Worm (Caenorhabditis elegans): ENCODE measurements around the gene T28C6.3.

- TF ChIP-seq mdl-1 (tag; optimal IDR thresholded peaks at IDR 0.05): peak; percentile 75
- no peak for TF ChIP-seq nhr-76 (tag; optimal IDR thresholded peaks at IDR 0.05)
- peak; percentile 53 for TF ChIP-seq egl-27 (tag; optimal IDR thresholded peaks at IDR 0.05)
- peak; percentile 80 for TF ChIP-seq unc-62 (GFP tag; optimal IDR thresholded peaks at IDR 0.05)
- no peak for TF ChIP-seq ama-1 (optimal IDR thresholded peaks at IDR 0.05)
- peak; percentile 83 for TF ChIP-seq snpc-4 (tag; optimal IDR thresholded peaks at IDR 0.05)
- peak; percentile 77 for TF ChIP-seq jun-1 (tag; optimal IDR thresholded peaks at IDR 0.05)
- no peak for TF ChIP-seq nhr-11 (tag; optimal IDR thresholded peaks at IDR 0.05)
- peak; percentile 79 for TF ChIP-seq lin-39 (tag; optimal IDR thresholded peaks at IDR 0.05)
Observed at ce11 chrIV:8794895-8795665, 25.1 kb upstream of the T28C6.3 start.
